Worm (Caenorhabditis elegans): ENCODE measurements around the gene K02C4.5.

ce11 chrII:8037863-8038262, 40.4 kb upstream of the K02C4.5 start, which contains the start of gene C08B11.9:
- no peak for TF ChIP-seq tab-1 (GFP tag; IDR thresholded peaks at IDR 0.05)
- no peak for TF ChIP-seq ztf-23 (GFP tag; IDR thresholded peaks at IDR 0.05)
- TF ChIP-seq klf-2 (GFP tag; conservative IDR thresholded peaks at IDR 0.05), result no peak
- TF ChIP-seq ztf-29 (GFP tag; IDR thresholded peaks at IDR 0.05), result no peak
- TF ChIP-seq cog-1 (tag; optimal IDR thresholded peaks at IDR 0.05), result no peak
- TF ChIP-seq med-1 (GFP tag; optimal IDR thresholded peaks at IDR 0.05; ENCODE audit: insufficient read depth), result no peak
- no peak for TF ChIP-seq ref-1 (GFP tag; conservative IDR thresholded peaks at IDR 0.05)
- TF ChIP-seq flt-1 (GFP tag; IDR thresholded peaks at IDR 0.05), result no peak
- TF ChIP-seq T22C8.4 (GFP tag; IDR thresholded peaks at IDR 0.05), result no peak

All from whole organism, midembryonic.